Worm (Caenorhabditis elegans) whole organism, L2 larva: ENCODE data around the gene C41A3.2.

Experiments used
- C34F6.9 ChIP-seq: fragments of 150-350 bp; optimal IDR thresholded peaks from 2 replicates; lab custom pipeline; 2014; ENCODE audit warnings: missing biosample characterization, missing genetic modification characterization
- F13H6.1 ChIP-seq: sonication (generic microtip); optimal IDR thresholded peaks from 2 replicates; lab custom pipeline; 2016; ENCODE audit warnings: missing genetic modification characterization, missing compliant biosample characterization
- R02D3.7 ChIP-seq: fragments of 150-350 bp; optimal IDR thresholded peaks from 2 replicates; lab custom pipeline; 2014; ENCODE audit warnings: missing biosample characterization, missing genetic modification characterization
- ZK546.5 ChIP-seq: sonication (generic microtip); optimal IDR thresholded peaks from 2 replicates; lab custom pipeline; 2017; ENCODE audit warnings: missing biosample characterization, missing genetic modification characterization
- alr-1 ChIP-seq: fragments of 150-350 bp; optimal IDR thresholded peaks from 2 replicates; lab custom pipeline; 2014; ENCODE audit warnings: missing biosample characterization, missing genetic modification characterization
- aly-2 ChIP-seq: fragments of 150-350 bp; optimal IDR thresholded peaks from 2 replicates; lab custom pipeline; 2014; ENCODE audit warnings: missing biosample characterization, missing genetic modification characterization
- ama-1 ChIP-seq: fragments of 150-350 bp; optimal IDR thresholded peaks from 2 replicates; lab custom pipeline; 2018; ENCODE audit warnings: inconsistent platforms
- blmp-1 ChIP-seq: sonication (generic microtip); optimal IDR thresholded peaks from 2 replicates; lab custom pipeline; 2017; ENCODE audit warnings: missing genetic modification characterization, mild to moderate bottlenecking, missing compliant biosample characterization, antibody characterized with exemption, moderate library complexity; ENCODE audit not compliant: insufficient read depth
- ceh-16 ChIP-seq: fragments of 150-350 bp; optimal IDR thresholded peaks from 2 replicates; lab custom pipeline; 2014; ENCODE audit warnings: missing biosample characterization, missing genetic modification characterization
- ceh-82 ChIP-seq: fragments of 150-350 bp; optimal IDR thresholded peaks from 2 replicates; lab custom pipeline; 2014; ENCODE audit warnings: missing biosample characterization, missing genetic modification characterization
- egl-27 ChIP-seq: sonication (generic microtip); optimal IDR thresholded peaks from 3 replicates; lab custom pipeline; 2017; ENCODE audit warnings: missing biosample characterization, missing genetic modification reagents, missing genetic modification characterization
- elt-1 ChIP-seq: fragments of 150-350 bp; optimal IDR thresholded peaks from 2 replicates; lab custom pipeline; 2014; ENCODE audit warnings: missing biosample characterization, missing genetic modification characterization
- elt-3 ChIP-seq: sonication (generic microtip); optimal IDR thresholded peaks from 2 replicates; lab custom pipeline; 2017; ENCODE audit warnings: missing biosample characterization, missing genetic modification characterization
- fos-1 ChIP-seq: fragments of 150-350 bp; optimal IDR thresholded peaks from 2 replicates; lab custom pipeline; 2014; ENCODE audit warnings: missing biosample characterization, missing genetic modification characterization
- gmeb-1 ChIP-seq: fragments of 150-350 bp; optimal IDR thresholded peaks from 2 replicates; lab custom pipeline; 2014; ENCODE audit warnings: missing biosample characterization, missing genetic modification characterization
- lin-11 ChIP-seq: fragments of 150-350 bp; sonication (generic microtip); optimal IDR thresholded peaks from 2 replicates; lab custom pipeline; 2014; ENCODE audit warnings: missing biosample characterization, missing genetic modification characterization, inconsistent platforms, mixed read lengths
- lin-39 ChIP-seq: fragments of 150-350 bp; optimal IDR thresholded peaks from 2 replicates; lab custom pipeline; 2014; ENCODE audit warnings: missing biosample characterization, missing genetic modification reagents, missing genetic modification characterization
- lsy-2 ChIP-seq, 2 experiments: fragments of 150-350 bp in 1 of 2; sonication (generic microtip) in 1 of 2; optimal IDR thresholded peaks; 2 replicates each; lab custom pipeline; 2014 to 2017; ENCODE audit warnings: missing biosample characterization in 2 of 2, missing genetic modification characterization in 2 of 2
- mab-5 ChIP-seq: fragments of 150-350 bp; optimal IDR thresholded peaks from 2 replicates; lab custom pipeline; 2014; ENCODE audit warnings: missing biosample characterization, missing genetic modification characterization
- mbf-1 ChIP-seq: sonication (generic microtip); optimal IDR thresholded peaks from 2 replicates; lab custom pipeline; 2017; ENCODE audit warnings: missing biosample characterization, missing genetic modification characterization
- mdl-1 ChIP-seq, 2 experiments: fragments of 150-350 bp in 1 of 2; sonication (generic microtip) in 1 of 2; optimal IDR thresholded peaks; 2 replicates each; lab custom pipeline; 2017; ENCODE audit warnings: missing biosample characterization in 2 of 2, missing genetic modification characterization in 2 of 2
- nhr-10 ChIP-seq: sonication (generic microtip); optimal IDR thresholded peaks from 2 replicates; lab custom pipeline; 2017; ENCODE audit warnings: missing biosample characterization, missing genetic modification characterization
- nhr-11 ChIP-seq: fragments of 150-350 bp; optimal IDR thresholded peaks from 2 replicates; lab custom pipeline; 2014; ENCODE audit warnings: missing biosample characterization, missing genetic modification characterization
- nhr-12 ChIP-seq: fragments of 150-350 bp; optimal IDR thresholded peaks from 2 replicates; lab custom pipeline; 2014; ENCODE audit warnings: missing biosample characterization, missing genetic modification characterization
- nhr-129 ChIP-seq: fragments of 150-350 bp; optimal IDR thresholded peaks from 2 replicates; lab custom pipeline; 2014; ENCODE audit warnings: missing biosample characterization, missing genetic modification characterization
- nhr-21 ChIP-seq: fragments of 150-350 bp; optimal IDR thresholded peaks from 2 replicates; lab custom pipeline; 2014; ENCODE audit warnings: missing biosample characterization, missing genetic modification characterization
- nhr-23 ChIP-seq: fragments of 150-350 bp; optimal IDR thresholded peaks from 2 replicates; lab custom pipeline; 2014; ENCODE audit warnings: missing biosample characterization, missing genetic modification reagents, missing genetic modification characterization
- nhr-237 ChIP-seq: fragments of 150-350 bp; optimal IDR thresholded peaks from 2 replicates; lab custom pipeline; 2014; ENCODE audit warnings: missing biosample characterization, missing genetic modification characterization
- nhr-6 ChIP-seq: fragments of 150-350 bp; optimal IDR thresholded peaks from 2 replicates; lab custom pipeline; 2014; ENCODE audit warnings: missing biosample characterization, missing genetic modification characterization
- peb-1 ChIP-seq: fragments of 150-350 bp; optimal IDR thresholded peaks from 2 replicates; lab custom pipeline; 2014; ENCODE audit warnings: missing biosample characterization, missing genetic modification characterization
- sem-4 ChIP-seq: fragments of 150-350 bp; optimal IDR thresholded peaks from 2 replicates; lab custom pipeline; 2014; ENCODE audit warnings: missing biosample characterization, missing genetic modification reagents, missing genetic modification characterization
- sma-3 ChIP-seq: sonication (generic microtip); optimal IDR thresholded peaks from 2 replicates; lab custom pipeline; 2016; ENCODE audit warnings: missing genetic modification reagents, missing genetic modification characterization, missing compliant biosample characterization
- sma-9 ChIP-seq, 2 experiments: fragments of 150-350 bp in 1 of 2; sonication (generic microtip) in 1 of 2; optimal IDR thresholded peaks; 2 replicates each; lab custom pipeline; 2014 to 2016; ENCODE audit warnings: missing genetic modification characterization in 2 of 2, mild to moderate bottlenecking in 1 of 2, missing biosample characterization in 1 of 2, missing compliant biosample characterization in 1 of 2, missing genetic modification reagents in 1 of 2, moderate library complexity in 1 of 2
- snpc-4 ChIP-seq: fragments of 150-350 bp; optimal IDR thresholded peaks from 2 replicates; lab custom pipeline; 2014; ENCODE audit warnings: missing biosample characterization, missing genetic modification characterization
- unc-39 ChIP-seq: fragments of 150-350 bp; optimal IDR thresholded peaks from 2 replicates; lab custom pipeline; 2014; ENCODE audit warnings: missing biosample characterization, missing genetic modification characterization
- unc-55 ChIP-seq: fragments of 150-350 bp; sonication (generic microtip); optimal IDR thresholded peaks from 3 replicates; lab custom pipeline; 2014; ENCODE audit warnings: missing biosample characterization, missing genetic modification reagents, missing genetic modification characterization
- unc-62 ChIP-seq: fragments of 150-350 bp; optimal IDR thresholded peaks from 2 replicates; lab custom pipeline; 2014; ENCODE audit warnings: missing biosample characterization, missing genetic modification reagents, missing genetic modification characterization
- zag-1 ChIP-seq: fragments of 150-350 bp; optimal IDR thresholded peaks from 2 replicates; lab custom pipeline; 2014; ENCODE audit warnings: missing biosample characterization, missing genetic modification characterization
- ztf-1 ChIP-seq: fragments of 200-800 bp; sonication (Bioruptor generic); conservative IDR thresholded peaks from 2 replicates; pipeline ENCODE4 v1.3.6; 2022; ENCODE audit warnings: missing genetic modification characterization, missing compliant biosample characterization
- ztf-11 ChIP-seq: sonication (generic microtip); optimal IDR thresholded peaks from 2 replicates; lab custom pipeline; 2017; ENCODE audit warnings: missing biosample characterization, missing genetic modification characterization
- ztf-4 ChIP-seq: fragments of 150-350 bp; optimal IDR thresholded peaks from 2 replicates; lab custom pipeline; 2014; ENCODE audit warnings: missing biosample characterization, missing genetic modification characterization

The C41A3.2 gene

ce11 chrX:5374742-5375141, 39.4 kb downstream of the C41A3.2 start, which contains the start of gene sek-4:
Gene sek-4 (plus strand): TSS chrX:5375059.
- TF ChIP-seq egl-27 (tag; lab: Kevin White, UChicago) (no peak), nhr-129 (no peak), nhr-10 (no peak), fos-1 (tag; lab: Kevin White, UChicago) (peak; percentile 49)

DNA sequence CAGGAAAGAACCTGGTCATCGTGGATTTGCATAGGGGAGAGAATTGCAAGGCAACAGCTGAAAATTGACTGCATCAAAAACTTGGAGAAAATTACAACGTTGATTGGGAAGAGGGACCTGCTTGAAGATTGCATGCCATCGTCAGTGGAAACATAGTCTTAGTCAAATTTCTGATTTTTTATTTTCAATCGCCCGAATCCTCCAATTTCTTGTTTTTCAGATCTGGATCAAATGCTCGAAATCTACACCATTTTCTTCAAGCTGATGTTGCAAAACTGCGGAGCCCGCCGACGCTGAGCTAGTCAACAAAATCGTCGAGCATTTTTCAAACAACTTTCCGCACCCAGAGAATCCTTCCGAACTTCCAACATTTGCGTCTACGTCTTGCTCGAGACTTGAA, 40.6 kb downstream of the C41A3.2 start:
- no peak for TF ChIP-seq lsy-2 (tag; optimal IDR thresholded peaks at IDR 0.05; lab: Kevin White, UChicago)
- no peak for TF ChIP-seq nhr-10
- TF ChIP-seq nhr-237 (tag; lab: Kevin White, UChicago) = no peak
- TF ChIP-seq C34F6.9 (tag; lab: Kevin White, UChicago) = no peak
- no peak for TF ChIP-seq mab-5 (tag; lab: Kevin White, UChicago)
- no peak for TF ChIP-seq ztf-1 (GFP tag; lab: Robert Waterston, UW)
- no peak for TF ChIP-seq sma-3 (GFP tag; lab: Kevin White, UChicago)
- TF ChIP-seq unc-62 (GFP tag; lab: Kevin White, UChicago) = no peak
- no peak for TF ChIP-seq snpc-4 (tag; lab: Kevin White, UChicago)
- no peak for TF ChIP-seq sma-9 (GFP tag; optimal IDR thresholded peaks at IDR 0.05; lab: Kevin White, UChicago)
- no peak for TF ChIP-seq sma-9 (tag; optimal IDR thresholded peaks at IDR 0.05; lab: Kevin White, UChicago)
- TF ChIP-seq F13H6.1 (tag; lab: Kevin White, UChicago) = no peak
- no peak for TF ChIP-seq nhr-6
- TF ChIP-seq blmp-1 (tag; lab: Kevin White, UChicago) = no peak
- no peak for TF ChIP-seq lin-39 (tag; lab: Kevin White, UChicago)
- TF ChIP-seq ceh-82 (tag; lab: Kevin White, UChicago) = no peak
- TF ChIP-seq mdl-1 (tag; optimal IDR thresholded peaks at IDR 0.05; lab: Kevin White, UChicago) = no peak
- TF ChIP-seq egl-27 (tag; lab: Kevin White, UChicago) = no peak
- no peak for TF ChIP-seq nhr-12 (tag; lab: Kevin White, UChicago)

- no peak for TF ChIP-seq nhr-10
- TF ChIP-seq ceh-82 (tag; lab: Kevin White, UChicago) = no peak
- no peak for TF ChIP-seq mab-5 (tag; lab: Kevin White, UChicago)
- TF ChIP-seq egl-27 (tag; lab: Kevin White, UChicago) = no peak
- TF ChIP-seq, all 48 proteins: peak for 0
These were observed 41.5 kb downstream of the C41A3.2 start, which contains the start of gene F35C8.8 for ce11 chrX:5372638-5373037. Gene F35C8.8 (minus strand): TSS chrX:5372639.

DNA sequence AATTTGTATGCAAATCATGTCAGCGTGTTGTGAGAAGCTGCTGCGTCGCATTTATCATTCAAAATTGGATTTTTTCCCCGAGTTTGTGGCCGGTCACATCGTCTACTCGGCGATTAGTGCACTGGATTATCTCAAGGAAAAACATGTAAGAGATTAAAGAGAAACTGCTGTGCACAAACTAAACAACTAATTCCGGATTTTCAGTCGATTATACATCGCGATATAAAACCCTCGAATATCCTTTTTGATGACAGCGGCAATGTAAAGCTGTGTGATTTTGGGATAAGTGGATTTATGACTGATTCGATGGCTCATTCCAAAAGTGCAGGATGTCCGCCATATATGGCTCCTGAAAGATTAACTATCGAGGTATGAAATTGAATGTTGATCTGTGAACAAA, 43.5 kb downstream of the C41A3.2 start:
- TF ChIP-seq ztf-11 (tag; lab: Kevin White, UChicago) = no peak
- TF ChIP-seq fos-1 (tag; lab: Kevin White, UChicago) = no peak
- TF ChIP-seq elt-3 (tag; lab: Kevin White, UChicago) = no peak
- TF ChIP-seq egl-27 (tag; lab: Kevin White, UChicago) = no peak
- TF ChIP-seq lin-39 (tag; lab: Kevin White, UChicago) = no peak
- no peak for TF ChIP-seq sma-3 (GFP tag; lab: Kevin White, UChicago)
- no peak for TF ChIP-seq nhr-6
- no peak for TF ChIP-seq gmeb-1 (tag; lab: Kevin White, UChicago)
- no peak for TF ChIP-seq unc-55
- no peak for TF ChIP-seq elt-1
- no peak for TF ChIP-seq sem-4 (tag; lab: Kevin White, UChicago)
- TF ChIP-seq nhr-129 = no peak
- TF ChIP-seq peb-1 (tag; lab: Kevin White, UChicago) = no peak
- no peak for TF ChIP-seq F13H6.1 (tag; lab: Kevin White, UChicago)
- TF ChIP-seq aly-2 (tag; lab: Kevin White, UChicago) = no peak
- no peak for TF ChIP-seq mdl-1 (tag; optimal IDR thresholded peaks at IDR 0.05; lab: Kevin White, UChicago)
- no peak for TF ChIP-seq mab-5 (tag; lab: Kevin White, UChicago)
- no peak for TF ChIP-seq lin-11 (tag; lab: Kevin White, UChicago)

DNA sequence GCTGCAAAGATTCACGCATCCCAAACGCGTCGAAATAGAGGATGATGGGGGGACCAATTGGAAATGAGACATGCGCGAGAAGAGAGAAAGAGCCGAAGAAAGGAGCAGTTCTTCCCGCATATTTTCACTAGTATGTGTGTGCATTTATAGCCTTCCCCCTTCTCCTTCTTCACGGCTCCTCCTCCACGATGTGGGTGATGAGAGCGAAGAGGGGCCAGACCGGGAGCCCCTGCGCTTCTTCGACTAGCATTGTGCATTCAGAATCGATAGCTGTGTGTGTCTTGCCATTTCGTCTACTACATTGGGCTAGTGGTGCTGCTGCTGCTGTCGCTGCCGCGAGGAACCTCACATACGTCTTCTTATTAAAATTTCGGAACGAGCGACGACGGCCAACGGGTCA, 45.9 kb downstream of the C41A3.2 start, which contains the start of gene jkk-1:
TSS of gene jkk-1 (plus strand) at position 249 of the 400 bp plus-strand sequence.
- TF ChIP-seq lin-39 (tag; lab: Kevin White, UChicago) = no peak
- peak in 1 of 2 experiments; percentile 12 for TF ChIP-seq mdl-1 (tag; optimal IDR thresholded peaks at IDR 0.05; lab: Kevin White, UChicago)
- no peak for TF ChIP-seq ceh-82 (tag; lab: Kevin White, UChicago)
- peak in 1 of 2 experiments; percentile 33 for TF ChIP-seq lsy-2 (tag; optimal IDR thresholded peaks at IDR 0.05; lab: Kevin White, UChicago)
- no peak for TF ChIP-seq nhr-6
- no peak for TF ChIP-seq ceh-16 (tag; lab: Kevin White, UChicago)
- TF ChIP-seq nhr-10 = no peak
- TF ChIP-seq blmp-1 (tag; lab: Kevin White, UChicago) = no peak
- no peak for TF ChIP-seq ZK546.5 (tag; lab: Kevin White, UChicago)
- peak; percentile 25 for TF ChIP-seq lin-11 (tag; lab: Kevin White, UChicago)
- no peak for TF ChIP-seq nhr-23 (tag; lab: Kevin White, UChicago)
- TF ChIP-seq elt-3 (tag; lab: Kevin White, UChicago) = no peak
- TF ChIP-seq ama-1 (lab: Kevin White, UChicago) = no peak
- TF ChIP-seq zag-1 = peak; percentile 49
- TF ChIP-seq ztf-4 = no peak
- TF ChIP-seq aly-2 (tag; lab: Kevin White, UChicago) = no peak
- no peak for TF ChIP-seq fos-1 (tag; lab: Kevin White, UChicago)
- peak; percentile 45 for TF ChIP-seq F13H6.1 (tag; lab: Kevin White, UChicago)
- no peak for TF ChIP-seq nhr-11 (tag; lab: Kevin White, UChicago)
- TF ChIP-seq nhr-12 (tag; lab: Kevin White, UChicago) = no peak
- no peak for TF ChIP-seq sma-3 (GFP tag; lab: Kevin White, UChicago)
- TF ChIP-seq R02D3.7 (tag; lab: Kevin White, UChicago) = no peak
- TF ChIP-seq mab-5 (tag; lab: Kevin White, UChicago) = peak; percentile 32
- peak; percentile 64 for TF ChIP-seq unc-55
- TF ChIP-seq unc-39 (tag; lab: Kevin White, UChicago) = no peak
- no peak for TF ChIP-seq mbf-1 (tag; lab: Kevin White, UChicago)
- no peak for TF ChIP-seq nhr-21 (tag; lab: Kevin White, UChicago)
- no peak for TF ChIP-seq alr-1 (tag; lab: Kevin White, UChicago)
